Fruit fly (Drosophila melanogaster): ENCODE measurements around the gene CG31343.
A peak's percentile ranks its signal among the peaks of the same experiment; 100 is the strongest.

CG31343 gene

DNA sequence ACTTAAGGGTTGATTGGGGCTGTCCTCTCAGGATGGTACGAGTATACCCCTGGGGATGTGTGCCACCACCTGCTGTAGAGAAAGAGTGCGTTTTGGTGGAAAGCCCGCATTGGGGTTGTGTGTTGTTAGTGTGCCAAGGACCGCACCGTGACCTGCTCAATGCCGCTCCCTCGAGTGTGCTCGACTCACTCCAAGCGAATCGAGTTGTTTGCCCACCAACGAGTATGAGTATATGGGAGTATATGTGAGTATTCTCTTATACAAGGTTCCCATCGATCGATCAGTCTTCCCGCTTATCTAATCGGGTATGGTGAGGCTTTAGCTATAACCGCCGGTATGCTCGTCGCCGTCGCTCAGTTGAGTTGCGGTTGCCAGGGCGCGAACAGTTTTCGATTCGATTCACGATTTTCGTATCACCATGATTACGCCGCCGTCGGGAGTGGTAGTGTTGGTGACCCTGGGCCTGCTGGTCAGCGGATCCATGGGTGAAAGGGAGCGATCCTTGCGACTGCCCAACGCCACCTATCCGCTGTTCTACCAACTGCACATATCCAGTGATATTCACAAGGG, 5.2 kb upstream of the CG31343 start, which contains the start of gene CG5849:
TSS of gene CG5849 (plus strand) at position 356 of the 570 bp plus-strand sequence.
- no peak for TF ChIP-seq Sox15 (GFP tag; optimal IDR thresholded peaks at IDR 0.05)
- no peak for TF ChIP-seq CG11902 (GFP tag; optimal IDR thresholded peaks at IDR 0.05)
- TF ChIP-seq CG6854 (GFP tag; optimal IDR thresholded peaks at IDR 0.05) = no peak
- no peak for TF ChIP-seq CG11762 (GFP tag; optimal IDR thresholded peaks at IDR 0.05; ENCODE audit: insufficient read depth)
- no peak for TF ChIP-seq CG10669 (GFP tag; optimal IDR thresholded peaks at IDR 0.05)
- TF ChIP-seq svp (GFP tag) = peak; percentile 92
- no peak for TF ChIP-seq acj6 (GFP tag; optimal IDR thresholded peaks at IDR 0.05)
- TF ChIP-seq CG6792 (GFP tag; optimal IDR thresholded peaks at IDR 0.05) = no peak
- no peak for TF ChIP-seq Eip75B (GFP tag; optimal IDR thresholded peaks at IDR 0.05)
- TF ChIP-seq vri (GFP tag; optimal IDR thresholded peaks at IDR 0.05) = peak; percentile 57

DNA sequence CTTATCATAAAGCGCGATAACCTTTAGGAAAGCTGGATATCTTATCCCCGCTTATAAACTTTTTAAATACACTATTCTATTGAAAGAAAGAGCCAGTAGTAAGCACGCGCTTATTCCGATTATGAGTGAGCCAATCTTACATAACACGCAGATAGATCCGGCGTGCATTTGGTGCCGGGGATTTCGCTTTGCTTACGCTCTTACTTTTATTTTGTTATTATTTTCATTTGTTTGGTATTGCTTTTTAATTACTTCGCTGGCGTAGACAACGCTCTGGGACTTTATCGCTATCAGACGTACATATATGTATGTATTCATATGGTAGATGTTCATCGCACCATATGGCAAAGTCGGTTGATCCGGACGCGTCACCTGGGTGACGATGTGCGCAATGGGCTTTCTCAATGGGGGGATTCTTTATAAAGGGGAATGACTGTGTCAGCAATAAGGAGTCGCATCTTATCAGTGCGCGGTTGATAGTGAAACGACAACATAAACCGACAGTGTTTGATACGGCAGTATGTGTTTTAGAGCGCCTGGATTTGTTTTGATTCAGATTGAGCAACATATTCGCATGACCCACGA, 4.2 kb upstream of the CG31343 start:
- TF ChIP-seq svp (GFP tag) = peak; percentile 94
- TF ChIP-seq eg (GFP tag; IDR thresholded peaks at IDR 0.05) = no peak
- TF ChIP-seq vri (GFP tag; optimal IDR thresholded peaks at IDR 0.05) = peak; percentile 91
- no peak for TF ChIP-seq acj6 (GFP tag; optimal IDR thresholded peaks at IDR 0.05)
- TF ChIP-seq pdm3 (GFP tag; optimal IDR thresholded peaks at IDR 0.05) = no peak

DNA sequence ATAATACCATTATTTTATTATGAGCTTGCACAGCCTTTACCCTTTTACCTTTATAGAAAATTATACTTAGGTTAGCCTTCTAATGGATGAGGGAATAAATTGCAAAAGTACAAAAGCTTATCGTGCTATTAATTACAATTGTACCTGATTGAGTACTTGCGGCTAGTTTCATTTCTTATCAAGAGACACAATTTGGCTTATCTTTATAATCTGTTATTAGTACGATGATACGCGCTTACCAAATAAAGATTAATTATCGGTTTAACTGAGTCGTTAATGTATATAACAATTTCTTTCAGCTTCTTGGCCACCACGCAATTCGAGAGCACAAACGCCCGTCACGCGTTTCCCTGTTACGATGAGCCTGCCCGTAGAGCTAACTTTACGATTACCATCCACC, 821 bp downstream of the CG31343 start:
- TF ChIP-seq CG10631 (GFP tag; optimal IDR thresholded peaks at IDR 0.05) (no peak), Gug (GFP tag; IDR thresholded peaks at IDR 0.05) (no peak), CG6792 (GFP tag; optimal IDR thresholded peaks at IDR 0.05) (no peak), CG6163 (GFP tag; IDR thresholded peaks at IDR 0.05) (no peak), pdm3 (GFP tag; optimal IDR thresholded peaks at IDR 0.05) (no peak), eg (GFP tag; IDR thresholded peaks at IDR 0.05) (no peak), Sox15 (GFP tag; optimal IDR thresholded peaks at IDR 0.05) (no peak), Met (GFP tag; optimal IDR thresholded peaks at IDR 0.05) (no peak), CG9139 (GFP tag; optimal IDR thresholded peaks at IDR 0.05) (no peak), Blimp-1 (GFP tag; optimal IDR thresholded peaks at IDR 0.05) (no peak), CG4318 (GFP tag; optimal IDR thresholded peaks at IDR 0.05) (no peak), lz (GFP tag; optimal IDR thresholded peaks at IDR 0.05) (no peak), topi (GFP tag; optimal IDR thresholded peaks at IDR 0.05) (no peak), cyc (GFP tag; optimal IDR thresholded peaks at IDR 0.05) (no peak)

DNA sequence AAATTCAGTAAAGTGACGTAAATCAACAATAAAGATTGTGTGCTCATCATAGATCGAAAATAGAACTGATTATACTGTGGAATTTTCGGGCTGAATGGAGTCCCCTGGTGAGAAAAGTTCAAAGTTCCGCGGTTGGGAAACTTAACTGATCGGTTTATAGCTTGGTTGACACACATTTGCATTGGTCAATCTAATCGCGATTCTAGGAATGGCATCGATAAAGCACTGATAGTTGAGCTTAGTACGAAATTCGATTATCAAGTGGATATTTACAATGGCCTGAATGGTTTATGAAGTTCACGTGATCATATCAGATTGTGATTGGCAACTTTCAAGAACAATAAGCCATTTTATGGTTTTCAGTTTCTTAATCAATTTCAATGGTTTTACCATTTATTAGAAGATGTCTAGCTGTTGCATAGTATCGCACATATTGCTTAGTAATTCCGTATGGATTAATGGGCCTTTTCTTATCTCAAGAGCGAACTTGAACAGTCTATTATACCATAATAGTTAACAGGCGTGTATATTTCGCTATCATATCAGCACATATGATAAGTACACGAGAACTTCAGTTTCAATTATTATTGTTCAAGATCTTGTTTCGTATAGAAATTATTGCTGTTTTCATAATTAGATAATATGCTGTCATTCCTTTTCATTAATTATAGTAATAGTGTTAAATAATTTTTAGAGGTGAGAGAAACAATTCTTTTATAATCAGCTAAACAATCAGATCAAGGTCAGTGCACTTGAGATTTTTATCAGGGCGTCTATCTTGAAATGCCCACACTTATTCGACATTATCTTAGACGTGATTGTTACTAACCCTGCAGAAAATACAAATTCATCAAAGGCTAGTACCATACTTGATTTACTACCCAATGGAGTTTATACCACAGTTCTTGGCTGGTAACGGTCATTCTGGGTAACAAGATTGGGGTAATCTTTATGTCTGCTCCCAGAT, 4.2 kb downstream of the CG31343 start, which contains the start of gene CG31233:
TSS of gene CG31233 (plus strand) at position 900 of the 967 bp plus-strand sequence.
- TF ChIP-seq Lpt (GFP tag; optimal IDR thresholded peaks at IDR 0.05) (no peak), Smox (GFP tag; optimal IDR thresholded peaks at IDR 0.05) (no peak), CG1621 (tag; optimal IDR thresholded peaks at IDR 0.05) (no peak), Hr39 (GFP tag; optimal IDR thresholded peaks at IDR 0.05) (no peak), CG8119 (GFP tag; IDR thresholded peaks at IDR 0.05) (no peak), CG6163 (GFP tag; IDR thresholded peaks at IDR 0.05) (no peak), CG6792 (GFP tag; optimal IDR thresholded peaks at IDR 0.05) (no peak), Sox102F (GFP tag; optimal IDR thresholded peaks at IDR 0.05) (no peak)

DNA sequence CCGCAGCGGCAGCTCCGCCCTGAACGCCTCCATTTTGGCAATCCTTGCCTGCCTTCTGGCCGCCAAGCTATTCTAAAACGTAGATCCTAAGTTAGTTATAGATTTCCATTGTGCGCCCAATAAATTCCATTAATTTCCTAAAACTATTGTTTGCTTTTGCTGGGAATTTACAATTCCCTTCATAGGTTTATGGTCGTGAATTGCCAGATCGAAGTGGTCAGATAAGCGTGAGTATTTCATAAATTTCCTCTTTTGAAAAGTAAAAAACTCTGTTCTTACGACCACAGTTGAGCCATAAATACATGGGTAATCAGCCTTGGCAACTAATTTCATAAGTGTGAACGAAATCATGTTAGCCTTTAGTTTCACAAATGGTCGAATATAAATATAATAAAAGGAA, 8.0 kb downstream of the CG31343 start:
- TF ChIP-seq CG8319 (GFP tag; optimal IDR thresholded peaks at IDR 0.05) (no peak), CG9139 (GFP tag; optimal IDR thresholded peaks at IDR 0.05) (no peak), esn (GFP tag; optimal IDR thresholded peaks at IDR 0.05) (no peak), CG11902 (GFP tag; optimal IDR thresholded peaks at IDR 0.05) (no peak), CG8119 (GFP tag; IDR thresholded peaks at IDR 0.05) (no peak)

All from whole organism, prepupa.